Worm (Caenorhabditis elegans) whole organism, L3 larva: ENCODE measurements around the gene best-24.

Experiments
- ZK546.5 ChIP-seq: sonication (generic microtip); optimal IDR thresholded peaks from 2 replicates; lab custom pipeline; 2017; ENCODE audit warnings: missing biosample characterization, missing genetic modification characterization
- aly-2 ChIP-seq: fragments of 150-350 bp; optimal IDR thresholded peaks from 2 replicates; lab custom pipeline; 2014; ENCODE audit warnings: missing biosample characterization, missing genetic modification characterization
- ama-1 ChIP-seq: fragments of 150-350 bp; optimal IDR thresholded peaks from 2 replicates; lab custom pipeline; 2018
- ceh-82 ChIP-seq: fragments of 150-350 bp; optimal IDR thresholded peaks from 2 replicates; lab custom pipeline; 2014; ENCODE audit warnings: missing biosample characterization, missing genetic modification characterization
- ceh-9 ChIP-seq: sonication (generic microtip); optimal IDR thresholded peaks from 2 replicates; lab custom pipeline; 2018; ENCODE audit warnings: missing biosample characterization, missing genetic modification characterization
- egl-5 ChIP-seq: fragments of 150-350 bp; optimal IDR thresholded peaks from 2 replicates; lab custom pipeline; 2017; ENCODE audit warnings: missing biosample characterization, missing genetic modification reagents, missing genetic modification characterization, inconsistent platforms
- elt-2 ChIP-seq: sonication (generic microtip); optimal IDR thresholded peaks from 2 replicates; lab custom pipeline; 2016; ENCODE audit warnings: missing genetic modification reagents, mild to moderate bottlenecking, missing genetic modification characterization, missing compliant biosample characterization
- fkh-10 ChIP-seq: sonication (generic microtip); optimal IDR thresholded peaks from 2 replicates; lab custom pipeline; 2017; ENCODE audit warnings: missing biosample characterization, missing genetic modification reagents, missing genetic modification characterization
- fkh-2 ChIP-seq: fragments of 150-350 bp; optimal IDR thresholded peaks from 2 replicates; lab custom pipeline; 2014; ENCODE audit warnings: missing biosample characterization, missing genetic modification reagents, missing genetic modification characterization
- fos-1 ChIP-seq: fragments of 150-350 bp; optimal IDR thresholded peaks from 2 replicates; lab custom pipeline; 2014; ENCODE audit warnings: missing biosample characterization, missing genetic modification characterization
- hmg-11 ChIP-seq: sonication (generic microtip); optimal IDR thresholded peaks from 2 replicates; lab custom pipeline; 2016; ENCODE audit warnings: missing genetic modification characterization, missing compliant biosample characterization
- jun-1 ChIP-seq: fragments of 150-350 bp; optimal IDR thresholded peaks from 2 replicates; lab custom pipeline; 2014; ENCODE audit warnings: missing biosample characterization, missing genetic modification reagents, missing genetic modification characterization
- lin-39 ChIP-seq: fragments of 150-350 bp; optimal IDR thresholded peaks from 2 replicates; lab custom pipeline; 2018; ENCODE audit warnings: missing biosample characterization, missing genetic modification reagents, missing genetic modification characterization
- nfya-1 ChIP-seq: sonication (generic microtip); optimal IDR thresholded peaks from 2 replicates; lab custom pipeline; 2017; ENCODE audit warnings: missing genetic modification characterization, mild to moderate bottlenecking, missing compliant biosample characterization, antibody characterized with exemption, moderate library complexity; ENCODE audit not compliant: insufficient read depth
- nhr-11 ChIP-seq: fragments of 150-350 bp; optimal IDR thresholded peaks from 2 replicates; lab custom pipeline; 2014; ENCODE audit warnings: missing biosample characterization, missing genetic modification characterization
- nhr-23 ChIP-seq: fragments of 150-350 bp; optimal IDR thresholded peaks from 2 replicates; lab custom pipeline; 2014; ENCODE audit warnings: missing biosample characterization, missing genetic modification reagents, missing genetic modification characterization
- nhr-237 ChIP-seq: fragments of 150-350 bp; optimal IDR thresholded peaks from 2 replicates; lab custom pipeline; 2014; ENCODE audit warnings: missing biosample characterization, missing genetic modification characterization
- nhr-25 ChIP-seq: sonication (generic microtip); optimal IDR thresholded peaks from 2 replicates; lab custom pipeline; 2017; ENCODE audit warnings: missing biosample characterization, missing genetic modification characterization
- nhr-28 ChIP-seq: fragments of 150-350 bp; optimal IDR thresholded peaks from 2 replicates; lab custom pipeline; 2014; ENCODE audit warnings: missing biosample characterization, missing genetic modification characterization
- nhr-43 ChIP-seq: sonication (generic microtip); optimal IDR thresholded peaks from 2 replicates; lab custom pipeline; 2016; ENCODE audit warnings: mild to moderate bottlenecking, missing genetic modification characterization, missing compliant biosample characterization; ENCODE audit not compliant: poor library complexity, severe bottlenecking
- nhr-67 ChIP-seq: fragments of 150-350 bp; optimal IDR thresholded peaks from 2 replicates; lab custom pipeline; 2014; ENCODE audit warnings: missing biosample characterization, missing genetic modification characterization
- nhr-76 ChIP-seq: fragments of 150-350 bp; sonication (generic microtip); optimal IDR thresholded peaks from 5 replicates; lab custom pipeline; 2014; ENCODE audit warnings: missing biosample characterization, missing genetic modification characterization
- nhr-77 ChIP-seq: fragments of 150-350 bp; optimal IDR thresholded peaks from 2 replicates; lab custom pipeline; 2014; ENCODE audit warnings: missing biosample characterization, missing genetic modification characterization
- pha-4 ChIP-seq: fragments of 150-350 bp; optimal IDR thresholded peaks from 2 replicates; lab custom pipeline; 2014; ENCODE audit warnings: missing biosample characterization, missing genetic modification reagents, missing genetic modification characterization
- pqm-1 ChIP-seq: fragments of 150-350 bp; optimal IDR thresholded peaks from 2 replicates; lab custom pipeline; 2017; ENCODE audit warnings: missing biosample characterization, missing genetic modification characterization, inconsistent platforms
- skn-1 ChIP-seq: fragments of 150-350 bp; optimal IDR thresholded peaks from 2 replicates; lab custom pipeline; 2014; ENCODE audit warnings: missing biosample characterization, missing genetic modification characterization
- snpc-4 ChIP-seq: fragments of 150-350 bp; optimal IDR thresholded peaks from 2 replicates; lab custom pipeline; 2014; ENCODE audit warnings: missing biosample characterization, missing genetic modification characterization
- tbx-2 ChIP-seq: sonication (generic microtip); optimal IDR thresholded peaks from 2 replicates; lab custom pipeline; 2016; ENCODE audit warnings: mild to moderate bottlenecking, missing genetic modification characterization, missing compliant biosample characterization
- unc-62 ChIP-seq: fragments of 150-350 bp; sonication (generic microtip); optimal IDR thresholded peaks from 4 replicates; lab custom pipeline; 2014; ENCODE audit warnings: missing biosample characterization, missing genetic modification reagents, missing genetic modification characterization
- zag-1 ChIP-seq: fragments of 150-350 bp; optimal IDR thresholded peaks from 2 replicates; lab custom pipeline; 2014; ENCODE audit warnings: missing biosample characterization, missing genetic modification characterization
- ztf-11 ChIP-seq: fragments of 150-350 bp; optimal IDR thresholded peaks from 2 replicates; lab custom pipeline; 2014; ENCODE audit warnings: missing biosample characterization, missing genetic modification characterization
- ztf-4 ChIP-seq: fragments of 150-350 bp; optimal IDR thresholded peaks from 2 replicates; lab custom pipeline; 2014; ENCODE audit warnings: missing biosample characterization, missing genetic modification characterization

best-24 gene

DNA sequence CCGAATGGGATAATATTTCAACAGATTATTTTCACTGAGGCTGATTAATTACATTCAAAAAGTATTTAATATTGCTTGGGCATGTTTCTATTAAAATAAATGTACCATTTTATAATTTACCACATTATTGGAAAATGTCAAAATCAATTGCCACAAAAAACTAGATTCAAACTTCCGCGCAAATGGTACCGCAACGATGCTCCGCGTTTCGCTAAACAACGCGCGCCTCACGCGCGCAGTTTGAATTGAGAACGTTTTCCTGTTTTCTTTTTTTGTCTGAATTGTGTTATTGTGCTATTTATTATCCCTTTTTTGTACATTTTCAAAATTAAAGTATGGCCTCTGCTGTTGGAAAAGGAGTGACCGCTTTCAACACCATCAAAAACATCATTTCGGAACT lies 40.0 kb downstream of the best-24 start, which contains the start of gene C29E4.12 (continued):
- TF ChIP-seq skn-1 (tag; lab: Kevin White, UChicago) (no peak), nfya-1 (tag; lab: Kevin White, UChicago) (peak; percentile 83), ZK546.5 (tag; lab: Kevin White, UChicago) (no peak), unc-62 (GFP tag; lab: Kevin White, UChicago) (no peak)

DNA sequence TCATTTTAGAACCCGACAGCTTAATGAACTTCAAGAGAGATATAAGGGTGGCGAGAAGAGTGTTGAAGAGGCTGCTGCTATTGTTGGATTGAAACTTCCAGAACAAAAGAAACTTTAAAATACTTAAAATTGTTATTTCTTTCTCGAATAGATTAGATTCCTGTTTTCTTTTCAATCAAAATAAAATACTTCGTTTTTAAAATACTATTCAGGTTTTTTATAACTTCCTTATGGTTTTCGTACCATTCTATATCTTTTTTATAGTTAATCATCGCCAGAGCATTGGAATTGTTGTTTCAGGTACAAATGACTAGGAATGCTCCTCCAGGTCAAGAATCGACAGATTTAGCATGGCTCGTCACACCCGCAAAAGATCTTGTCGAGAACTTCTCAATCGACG lies 40.6 kb downstream of the best-24 start, which contains the start of gene kle-2:
Gene kle-2, plus strand, starts transcription at position 301 of the 400 bp plus-strand sequence.
- no peak for TF ChIP-seq hmg-11 (tag; lab: Kevin White, UChicago)
- TF ChIP-seq nhr-77 (tag; lab: Kevin White, UChicago): no peak
- no peak for TF ChIP-seq nhr-11 (tag; lab: Kevin White, UChicago)
- no peak for TF ChIP-seq egl-5

DNA sequence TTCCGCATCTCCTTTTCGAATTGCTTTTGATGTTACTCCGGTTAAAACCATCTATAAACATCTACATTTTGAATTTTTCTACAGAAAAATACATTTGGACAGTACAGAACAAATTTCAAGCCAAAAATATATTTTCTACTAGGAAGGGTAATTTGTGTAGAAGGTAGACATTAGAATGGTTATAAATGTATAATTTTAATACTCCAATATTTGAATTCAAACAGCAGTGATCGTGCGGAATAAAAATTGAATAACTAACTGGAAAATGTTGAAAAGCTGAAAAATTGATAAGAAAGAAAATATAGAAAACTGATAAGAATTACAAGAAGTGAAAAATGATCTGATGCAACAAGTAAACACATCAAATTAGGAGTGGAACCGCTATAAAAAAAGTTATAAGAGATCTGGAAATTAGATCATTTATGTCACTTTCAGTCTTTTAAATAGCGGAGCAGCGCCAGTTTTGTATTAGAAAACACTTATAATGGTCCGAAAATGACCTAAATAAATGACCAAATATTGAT lies 46.2 kb downstream of the best-24 start, which contains the start of gene gsto-1:
Gene gsto-1, minus strand, starts transcription at position 51 of the 524 bp plus-strand sequence.
- peak; percentile 74 for TF ChIP-seq elt-2 (tag; lab: Kevin White, UChicago)
- TF ChIP-seq ceh-9: no peak
- TF ChIP-seq nhr-11 (tag; lab: Kevin White, UChicago): no peak
- no peak for TF ChIP-seq fos-1
- peak; percentile 13 for TF ChIP-seq pha-4 (tag; lab: Kevin White, UChicago)
- TF ChIP-seq zag-1 (tag; lab: Kevin White, UChicago): no peak
- no peak for TF ChIP-seq ZK546.5 (tag; lab: Kevin White, UChicago)
- TF ChIP-seq fkh-2: no peak
- no peak for TF ChIP-seq nfya-1 (tag; lab: Kevin White, UChicago)
- no peak for TF ChIP-seq nhr-237 (tag; lab: Kevin White, UChicago)

DNA sequence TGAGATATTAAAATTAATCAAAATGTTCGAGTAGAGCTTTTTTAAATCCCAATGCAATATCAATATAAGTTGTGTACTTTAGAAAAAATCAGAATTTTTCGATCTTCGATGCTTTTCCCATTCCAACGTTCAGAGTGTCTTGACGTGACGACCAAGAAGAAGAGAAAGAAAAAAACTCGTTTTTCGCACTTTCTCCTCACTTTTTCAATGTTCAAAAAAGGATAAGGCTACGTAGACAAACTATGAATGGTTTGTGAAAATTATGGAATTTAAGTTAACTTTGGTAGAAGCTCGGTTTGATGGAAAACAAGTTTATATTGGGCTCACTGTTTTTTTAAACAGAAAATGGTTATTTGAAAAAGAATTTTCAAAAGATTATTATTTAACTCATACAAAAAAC lies 46.8 kb downstream of the best-24 start:
- TF ChIP-seq jun-1: no peak
- no peak for TF ChIP-seq fkh-2
- no peak for TF ChIP-seq snpc-4 (tag; lab: Kevin White, UChicago)
- TF ChIP-seq fos-1: no peak
- TF ChIP-seq zag-1 (tag; lab: Kevin White, UChicago): no peak
- TF ChIP-seq aly-2 (tag; lab: Kevin White, UChicago): no peak
- no peak for TF ChIP-seq pqm-1
- no peak for TF ChIP-seq nhr-25 (tag; lab: Kevin White, UChicago)
- no peak for TF ChIP-seq nhr-67 (tag; lab: Kevin White, UChicago)
- TF ChIP-seq fkh-10 (GFP tag; lab: Kevin White, UChicago): no peak
- TF ChIP-seq nhr-11 (tag; lab: Kevin White, UChicago): no peak
- no peak for TF ChIP-seq ceh-82 (tag; lab: Kevin White, UChicago)
- TF ChIP-seq nhr-77 (tag; lab: Kevin White, UChicago): no peak
- TF ChIP-seq skn-1 (tag; lab: Kevin White, UChicago): no peak
- TF ChIP-seq nhr-76 (tag; lab: Kevin White, UChicago): no peak
- TF ChIP-seq tbx-2 (tag; lab: Kevin White, UChicago): no peak

DNA sequence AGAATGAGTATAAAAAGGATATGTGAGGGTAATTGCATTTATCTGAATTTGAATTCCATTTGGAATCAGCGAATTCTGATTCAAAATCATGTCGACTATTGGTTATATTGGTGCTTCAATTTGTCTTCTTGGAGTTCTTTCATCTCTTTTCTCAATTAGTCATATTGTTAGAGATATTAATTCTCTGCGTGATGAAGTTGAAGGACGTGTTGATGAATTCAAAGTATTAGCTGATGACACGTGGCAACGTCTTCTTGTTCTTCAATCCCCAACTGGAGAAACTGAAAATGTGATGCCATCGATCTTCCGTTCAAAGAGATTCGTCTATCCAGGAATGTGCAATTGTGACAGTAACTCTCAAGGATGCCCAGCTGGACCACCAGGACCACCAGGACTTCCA lies 48.0 kb downstream of the best-24 start, which contains the start of gene col-90:
Gene col-90, plus strand, starts transcription at position 37 of the 400 bp plus-strand sequence.
- TF ChIP-seq ztf-4 (no peak), nfya-1 (tag; lab: Kevin White, UChicago) (no peak), ztf-11 (tag; lab: Kevin White, UChicago) (no peak), nhr-25 (tag; lab: Kevin White, UChicago) (peak; percentile 55), nhr-43 (tag; lab: Kevin White, UChicago) (peak; percentile 61), nhr-23 (tag; lab: Kevin White, UChicago) (no peak), ama-1 (lab: Kevin White, UChicago) (no peak), jun-1 (no peak), pqm-1 (no peak), lin-39 (tag; lab: Kevin White, UChicago) (no peak), nhr-77 (tag; lab: Kevin White, UChicago) (no peak), nhr-28 (no peak), fos-1 (no peak), ceh-82 (tag; lab: Kevin White, UChicago) (no peak), ceh-9 (no peak)
